Fruit fly (Drosophila melanogaster): Measurements from ENCODE around the gene CG15219.

Gene CG15219

DNA sequence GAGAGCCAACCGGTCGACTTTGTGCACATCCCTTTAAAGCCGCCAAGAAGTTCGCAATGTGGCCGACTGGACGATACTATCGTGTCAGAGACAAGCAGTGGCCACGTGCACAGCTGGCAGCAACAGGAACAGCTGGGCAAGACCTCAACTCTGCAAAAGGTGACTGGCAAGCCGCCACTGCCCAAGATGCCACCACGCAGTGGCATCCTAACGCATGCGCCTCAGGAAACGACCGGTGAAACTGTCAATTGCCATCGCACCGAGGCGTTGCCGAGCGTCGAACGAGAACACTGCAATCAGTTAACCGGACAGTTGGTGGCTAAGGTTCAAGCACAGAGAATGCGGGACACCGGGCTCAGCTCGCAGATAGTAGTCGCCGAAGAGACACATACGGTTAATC is 40.9 kb upstream of the CG15219 start (continued):
- peak; percentile 49; the same call in 2 of the 3 replicates for TF ChIP-seq HLH4C (GFP tag; IDR thresholded peaks at IDR 0.05; ENCODE audit: partially characterized antibody)
- TF ChIP-seq Ptx1 (GFP tag; IDR thresholded peaks at IDR 0.05): no peak
- no peak for TF ChIP-seq CG7987 (GFP tag; optimal IDR thresholded peaks at IDR 0.05)
- no peak for TF ChIP-seq CG5245 (GFP tag; optimal IDR thresholded peaks at IDR 0.05)
- TF ChIP-seq CG10321 (GFP tag; IDR thresholded peaks at IDR 0.05): no peak
- no peak for TF ChIP-seq tx (GFP tag; optimal IDR thresholded peaks at IDR 0.05)
- TF ChIP-seq pzg (GFP tag; optimal IDR thresholded peaks at IDR 0.05): peak; percentile 46
- TF ChIP-seq zen (tag; optimal IDR thresholded peaks at IDR 0.05): no peak
- no peak for TF ChIP-seq CG12104 (GFP tag; optimal IDR thresholded peaks at IDR 0.05)
- TF ChIP-seq caup (GFP tag; optimal IDR thresholded peaks at IDR 0.05; ENCODE audit: severe bottlenecking): no peak
- TF ChIP-seq CG16863 (GFP tag; optimal IDR thresholded peaks at IDR 0.05): no peak
- TF ChIP-seq MESR4 (GFP tag; optimal IDR thresholded peaks at IDR 0.05): no peak
- no peak for TF ChIP-seq CG17912 (GFP tag; optimal IDR thresholded peaks at IDR 0.05)
- no peak for TF ChIP-seq CG10959 (GFP tag; IDR thresholded peaks at IDR 0.05)
- 0 out of 2 replicates have a peak, but pooled peaks have one; percentile 4 for TF ChIP-seq CG6689 (GFP tag; IDR thresholded peaks at IDR 0.05)

DNA sequence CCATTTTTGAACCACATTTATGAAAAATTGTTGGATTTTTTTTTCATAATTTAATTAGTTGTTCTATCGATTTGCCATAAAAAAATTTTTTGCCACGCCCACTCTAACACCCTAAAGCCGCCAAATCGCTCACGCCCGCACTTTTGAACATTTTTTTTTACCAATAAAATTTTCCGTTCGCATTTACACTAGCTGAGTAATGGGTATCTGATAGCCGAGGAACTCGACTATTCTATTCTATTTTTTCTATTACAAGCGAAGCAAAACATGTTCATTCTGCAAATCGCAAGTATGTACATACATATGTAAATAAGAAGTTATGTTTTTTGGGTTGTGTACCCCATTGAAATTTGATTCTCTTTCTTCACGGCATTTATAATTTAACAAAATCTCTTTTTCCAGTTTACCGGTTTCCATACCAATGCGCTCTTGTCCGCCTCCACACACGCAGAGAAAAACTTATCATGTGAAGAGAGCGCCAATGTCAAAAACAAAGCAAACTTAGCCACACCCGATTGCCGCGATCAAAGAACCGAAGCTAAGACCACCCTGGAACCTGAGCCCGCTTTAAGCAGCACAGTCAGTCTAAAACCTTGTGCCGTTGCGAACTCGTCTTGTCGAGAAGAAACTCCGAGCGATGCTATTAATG is 40.1 kb upstream of the CG15219 start:
- TF ChIP-seq grn (GFP tag; optimal IDR thresholded peaks at IDR 0.05) (no peak), CG1647 (GFP tag; optimal IDR thresholded peaks at IDR 0.05) (no peak), CG31224 (GFP tag; IDR thresholded peaks at IDR 0.05) (no peak), Xrp1 (GFP tag; IDR thresholded peaks at IDR 0.05) (0 out of 2 replicates have a peak, but pooled peaks have one; percentile 20), B-H2 (GFP tag; optimal IDR thresholded peaks at IDR 0.05) (no peak), Med (GFP tag) (peak; percentile 45), Atf6 (GFP tag; IDR thresholded peaks at IDR 0.05) (0 out of 2 replicates have a peak, but pooled peaks have one; percentile 11), ERR (GFP tag; optimal IDR thresholded peaks at IDR 0.05) (no peak), jigr1 (GFP tag; IDR thresholded peaks at IDR 0.05) (no peak), Adf1 (GFP tag; IDR thresholded peaks at IDR 0.05) (no peak), onecut (GFP tag; IDR thresholded peaks at IDR 0.05) (no peak), mirr (GFP tag; optimal IDR thresholded peaks at IDR 0.05) (no peak), CG10267 (tag; optimal IDR thresholded peaks at IDR 0.05) (no peak), CG14050 (GFP tag; IDR thresholded peaks at IDR 0.05) (no peak), CG6813 (GFP tag; optimal IDR thresholded peaks at IDR 0.05) (no peak), HLH54F (GFP tag; optimal IDR thresholded peaks at IDR 0.05) (no peak), Drgx (GFP tag; IDR thresholded peaks at IDR 0.05) (no peak; the same call in 1 of the 2 replicates), ken (GFP tag; IDR thresholded peaks at IDR 0.05) (no peak), HLH3B (GFP tag; IDR thresholded peaks at IDR 0.05) (no peak), Meics (GFP tag; optimal IDR thresholded peaks at IDR 0.05) (no peak), Fer2 (tag; optimal IDR thresholded peaks at IDR 0.05) (no peak), cwo (GFP tag; optimal IDR thresholded peaks at IDR 0.05) (no peak), CG2875 (GFP tag; optimal IDR thresholded peaks at IDR 0.05) (no peak), CG10654 (GFP tag; optimal IDR thresholded peaks at IDR 0.05) (no peak), cas (GFP tag; IDR thresholded peaks at IDR 0.05) (no peak), CG13424 (tag; optimal IDR thresholded peaks at IDR 0.05) (no peak), Sry-δ (GFP tag; optimal IDR thresholded peaks at IDR 0.05) (no peak), corto (GFP tag; optimal IDR thresholded peaks at IDR 0.05) (no peak), scrt (GFP tag; optimal IDR thresholded peaks at IDR 0.05) (no peak), Atf-2 (GFP tag; optimal IDR thresholded peaks at IDR 0.05) (no peak), Trl (optimal IDR thresholded peaks at IDR 0.05) (peak; percentile 21 to 29), Trl (GFP tag; optimal IDR thresholded peaks at IDR 0.05) (no peak), CG1602 (GFP tag; optimal IDR thresholded peaks at IDR 0.05) (no peak), lilli (GFP tag; optimal IDR thresholded peaks at IDR 0.05) (no peak), Dp (GFP tag; optimal IDR thresholded peaks at IDR 0.05) (no peak), CG12219 (GFP tag; optimal IDR thresholded peaks at IDR 0.05) (no peak)
